Fruit fly (Drosophila melanogaster) whole organism, pupa: Measurements from ENCODE around the gene Gr85a.

ENCODE experiments used
- CG10348 ChIP-seq: fragments of 200-800 bp; sonication (Bioruptor generic); IDR thresholded peaks from 2 replicates; pipeline ENCODE4 v1.3.6; 2022; ENCODE audit warnings: missing biosample characterization, missing genetic modification characterization
- CG12605 ChIP-seq: fragments of 200-800 bp; sonication (Bioruptor generic); IDR thresholded peaks from 2 replicates; pipeline ENCODE4 v1.3.6; 2022; ENCODE audit warnings: missing biosample characterization, missing genetic modification characterization
- CG13204 ChIP-seq: fragments of 200-800 bp; sonication (Bioruptor generic); optimal IDR thresholded peaks from 2 replicates; lab custom pipeline; 2018; ENCODE audit warnings: missing biosample characterization, mild to moderate bottlenecking, missing genetic modification characterization, moderate library complexity
- CG14655 ChIP-seq: fragments of 200-800 bp; sonication (Bioruptor generic); optimal IDR thresholded peaks from 3 replicates; lab custom pipeline; 2017; ENCODE audit warnings: mild to moderate bottlenecking, missing biosample characterization, missing genetic modification reagents, missing genetic modification characterization
- CG15710 ChIP-seq: fragments of 200-800 bp; sonication (Bioruptor generic); optimal IDR thresholded peaks from 2 replicates; lab custom pipeline; 2018; ENCODE audit warnings: missing biosample characterization, mild to moderate bottlenecking, missing genetic modification characterization, moderate library complexity
- CG17806 ChIP-seq: fragments of 200-800 bp; sonication (Bioruptor generic); optimal IDR thresholded peaks from 2 replicates; lab custom pipeline; 2018; ENCODE audit warnings: missing biosample characterization, mild to moderate bottlenecking, missing genetic modification characterization, moderate library complexity
- CG32121 ChIP-seq: fragments of 200-800 bp; sonication (Bioruptor generic); IDR thresholded peaks from 2 replicates; pipeline ENCODE4 v1.3.6; 2022; ENCODE audit warnings: missing biosample characterization, missing genetic modification characterization
- CG34367 ChIP-seq: fragments of 200-800 bp; sonication (Bioruptor generic); optimal IDR thresholded peaks from 2 replicates; lab custom pipeline; 2018; ENCODE audit warnings: missing biosample characterization, mild to moderate bottlenecking, missing genetic modification characterization
- CG4496 ChIP-seq: fragments of 200-800 bp; sonication (Bioruptor generic); IDR thresholded peaks from 3 replicates; pipeline ENCODE4 v1.3.6; 2022; ENCODE audit warnings: missing biosample characterization, missing genetic modification characterization
- CG8159 ChIP-seq: fragments of 200-800 bp; sonication (Bioruptor generic); optimal IDR thresholded peaks from 3 replicates; lab custom pipeline; 2018; ENCODE audit warnings: missing biosample characterization, mild to moderate bottlenecking, missing genetic modification characterization, moderate library complexity
- CG8301 ChIP-seq: fragments of 200-800 bp; sonication (Bioruptor generic); optimal IDR thresholded peaks from 2 replicates; lab custom pipeline; 2018; ENCODE audit warnings: missing biosample characterization, mild to moderate bottlenecking, missing genetic modification characterization
- CG9948 ChIP-seq: fragments of 200-800 bp; sonication (Bioruptor generic); optimal IDR thresholded peaks from 2 replicates; lab custom pipeline; 2018; ENCODE audit warnings: missing biosample characterization, mild to moderate bottlenecking, missing genetic modification characterization, moderate library complexity
- D1 ChIP-seq: fragments of 200-800 bp; sonication (Bioruptor generic); optimal IDR thresholded peaks from 2 replicates; lab custom pipeline; 2018; ENCODE audit warnings: missing biosample characterization, mild to moderate bottlenecking, missing genetic modification characterization, moderate library complexity
- EcR ChIP-seq: fragments of 200-800 bp; sonication (Bioruptor generic); optimal IDR thresholded peaks from 3 replicates; lab custom pipeline; 2019; ENCODE audit warnings: missing biosample characterization, missing genetic modification characterization, mild to moderate bottlenecking, moderate library complexity, missing genetic modification reagents
- Ets98B ChIP-seq: fragments of 200-800 bp; sonication (Bioruptor generic); IDR thresholded peaks from 2 replicates; pipeline ENCODE4 v1.3.6; 2022; ENCODE audit warnings: missing biosample characterization, missing genetic modification characterization
- Pif1A ChIP-seq: fragments of 200-800 bp; sonication (Bioruptor generic); optimal IDR thresholded peaks from 3 replicates; lab custom pipeline; 2016; ENCODE audit warnings: missing biosample characterization, missing genetic modification characterization
- Pif1B ChIP-seq: fragments of 200-800 bp; sonication (Bioruptor generic); optimal IDR thresholded peaks from 3 replicates; lab custom pipeline; 2016; ENCODE audit warnings: missing biosample characterization, missing genetic modification characterization
- Snoo ChIP-seq: fragments of 200-800 bp; sonication (Bioruptor generic); optimal IDR thresholded peaks from 3 replicates; lab custom pipeline; 2017; ENCODE audit warnings: missing biosample characterization, mild to moderate bottlenecking, missing genetic modification characterization, inconsistent platforms
- fd96Ca ChIP-seq: fragments of 200-800 bp; sonication (Bioruptor generic); IDR thresholded peaks from 3 replicates; pipeline ENCODE4 v1.3.6; 2022; ENCODE audit warnings: missing biosample characterization, missing genetic modification characterization
- gl ChIP-seq: fragments of 200-800 bp; sonication (Bioruptor generic); optimal IDR thresholded peaks from 2 replicates; lab custom pipeline; 2018; ENCODE audit warnings: missing biosample characterization, mild to moderate bottlenecking, missing genetic modification characterization
- rn ChIP-seq: fragments of 200-800 bp; sonication (Bioruptor generic); IDR thresholded peaks from 2 replicates; pipeline ENCODE4 v1.3.6; 2022; ENCODE audit warnings: missing biosample characterization, missing genetic modification characterization

The Gr85a gene

DNA sequence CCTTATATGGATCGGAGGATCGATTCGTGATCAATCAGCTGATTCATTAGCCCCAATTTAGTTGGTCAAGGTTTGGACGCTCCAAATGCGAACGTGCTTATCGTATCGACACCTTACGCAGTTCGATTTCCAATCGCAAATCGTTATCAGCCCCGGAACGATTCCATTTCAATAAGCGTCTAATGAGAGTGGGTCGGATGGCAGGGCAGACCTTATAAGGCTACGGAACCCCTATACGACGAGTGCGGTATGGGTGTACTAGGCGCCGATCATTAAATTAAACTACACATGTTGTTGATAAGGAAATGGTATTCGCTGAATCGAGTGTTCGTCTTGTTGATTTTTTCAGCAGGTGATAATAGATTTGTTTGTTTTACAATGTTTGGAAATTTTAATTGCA, 39.2 kb upstream of the Gr85a start:
- TF ChIP-seq D1 (no peak), CG17806 (tag; lab: Kevin White, UChicago) (no peak), CG14655 (GFP tag; lab: Kevin White, UChicago) (no peak), CG9948 (tag; lab: Kevin White, UChicago) (no peak), EcR (no peak)
- TF ChIP-seq, all 21 proteins: peak for 0

DNA sequence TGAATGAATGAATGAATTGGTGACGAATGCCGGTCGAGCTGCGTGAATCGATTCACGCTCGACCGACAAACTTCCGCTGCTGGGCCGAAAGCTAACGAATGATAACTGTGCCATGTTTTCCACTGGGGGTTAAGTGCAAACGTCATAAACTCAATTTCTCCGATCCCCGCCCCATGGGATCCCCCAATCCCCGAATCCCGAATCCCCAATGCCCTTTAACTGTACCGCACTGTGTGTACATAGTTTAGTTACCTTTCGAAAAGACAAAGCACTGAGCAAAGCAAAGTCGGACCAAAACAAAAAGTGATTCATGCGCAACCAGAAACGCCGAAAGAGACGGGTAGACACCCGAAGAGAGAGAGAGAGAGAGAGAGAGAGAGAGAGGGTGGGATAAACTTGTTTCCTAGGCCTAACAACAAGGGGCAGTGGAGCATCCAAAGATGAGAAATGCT, 38.4 kb upstream of the Gr85a start:
- TF ChIP-seq CG8301 (tag; lab: Kevin White, UChicago) (no peak), CG4496 (peak; percentile 27; the same call in 1 of the 3 replicates), EcR (peak; percentile 82), CG14655 (GFP tag; lab: Kevin White, UChicago) (peak; percentile 11)

DNA sequence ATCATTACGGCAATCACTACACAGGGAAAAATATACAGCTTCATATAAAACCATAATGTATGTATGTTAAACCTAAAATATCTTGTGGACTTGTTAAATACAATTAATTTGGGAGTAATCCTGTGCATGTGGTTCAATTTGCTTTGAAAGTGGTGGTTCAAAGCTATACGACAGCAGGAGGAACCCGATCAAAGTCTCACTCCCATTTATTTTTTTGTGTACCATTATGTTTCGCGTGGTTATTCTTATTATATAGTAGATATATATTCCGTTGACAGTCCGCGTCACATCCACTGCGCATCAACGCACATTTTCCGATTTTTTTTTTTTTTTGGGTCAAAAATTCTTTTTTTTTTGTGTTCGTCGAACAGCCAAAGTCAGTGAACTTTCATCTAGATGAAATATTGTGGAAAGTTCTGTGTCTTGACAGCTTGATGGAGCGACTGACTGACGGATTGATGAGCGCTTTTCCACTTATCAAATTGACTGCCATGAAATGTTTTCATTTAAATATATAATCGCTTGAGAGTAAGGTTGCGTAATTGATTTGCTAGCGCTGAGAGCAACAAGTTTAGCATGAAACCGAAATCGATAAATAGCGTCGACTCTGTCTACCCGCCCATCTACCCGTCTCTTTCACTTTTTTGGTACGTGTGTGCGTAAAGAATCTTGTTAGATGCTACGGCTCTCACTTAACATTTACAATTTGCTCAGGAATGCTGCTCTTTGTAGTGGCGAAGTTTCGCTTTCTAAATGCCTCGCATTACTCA, 36.5 kb upstream of the Gr85a start:
- TF ChIP-seq CG12605 (GFP tag; lab: Robert Waterston, UW) = no peak
- TF ChIP-seq rn (GFP tag; lab: Robert Waterston, UW) = no peak
- TF ChIP-seq CG4496 = no peak
- TF ChIP-seq EcR = no peak
- no peak for TF ChIP-seq CG8159 (tag; lab: Kevin White, UChicago)
- no peak for TF ChIP-seq CG8301 (tag; lab: Kevin White, UChicago)
- no peak for TF ChIP-seq CG9948 (tag; lab: Kevin White, UChicago)
- TF ChIP-seq CG34367 (tag; lab: Kevin White, UChicago) = no peak
- TF ChIP-seq CG15710 (tag; lab: Kevin White, UChicago) = no peak
- no peak for TF ChIP-seq Snoo
- TF ChIP-seq Pif1A = no peak
- TF ChIP-seq CG14655 (GFP tag; lab: Kevin White, UChicago) = no peak
- no peak for TF ChIP-seq CG32121
- no peak for TF ChIP-seq CG17806 (tag; lab: Kevin White, UChicago)
- no peak for TF ChIP-seq CG10348 (GFP tag; lab: Robert Waterston, UW)
- no peak for TF ChIP-seq fd96Ca (GFP tag; lab: Robert Waterston, UW)
- no peak for TF ChIP-seq gl (tag; lab: Kevin White, UChicago)
- no peak for TF ChIP-seq Ets98B
- TF ChIP-seq D1 = no peak

DNA sequence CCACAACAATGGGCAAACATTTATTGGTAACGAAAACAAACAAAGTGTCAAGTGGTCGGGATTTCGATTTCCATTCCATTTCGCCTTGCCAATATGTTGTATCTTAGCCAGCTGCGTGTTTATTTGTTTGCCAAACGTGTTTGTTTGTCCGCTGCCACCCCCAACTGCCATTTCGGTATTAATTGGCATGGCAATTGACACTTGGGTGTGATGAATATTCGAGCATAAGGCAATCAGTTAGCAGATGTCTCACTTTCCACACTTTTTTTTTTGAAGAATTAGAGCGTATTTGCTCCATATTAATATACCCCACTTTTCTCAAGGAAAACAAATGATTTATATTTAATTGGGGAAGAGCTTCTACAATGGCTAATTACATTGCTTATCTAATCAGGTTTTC, 34.9 kb upstream of the Gr85a start:
- TF ChIP-seq CG15710 (tag; lab: Kevin White, UChicago) (no peak), CG34367 (tag; lab: Kevin White, UChicago) (no peak), fd96Ca (GFP tag; lab: Robert Waterston, UW) (no peak), CG13204 (no peak), Snoo (no peak), CG4496 (no peak), CG12605 (GFP tag; lab: Robert Waterston, UW) (no peak), CG8159 (tag; lab: Kevin White, UChicago) (no peak), CG14655 (GFP tag; lab: Kevin White, UChicago) (no peak), Ets98B (no peak), gl (tag; lab: Kevin White, UChicago) (no peak), CG32121 (no peak), Pif1B (GFP tag; lab: Kevin White, UChicago) (no peak), D1 (no peak), CG10348 (GFP tag; lab: Robert Waterston, UW) (no peak), rn (GFP tag; lab: Robert Waterston, UW) (no peak)

DNA sequence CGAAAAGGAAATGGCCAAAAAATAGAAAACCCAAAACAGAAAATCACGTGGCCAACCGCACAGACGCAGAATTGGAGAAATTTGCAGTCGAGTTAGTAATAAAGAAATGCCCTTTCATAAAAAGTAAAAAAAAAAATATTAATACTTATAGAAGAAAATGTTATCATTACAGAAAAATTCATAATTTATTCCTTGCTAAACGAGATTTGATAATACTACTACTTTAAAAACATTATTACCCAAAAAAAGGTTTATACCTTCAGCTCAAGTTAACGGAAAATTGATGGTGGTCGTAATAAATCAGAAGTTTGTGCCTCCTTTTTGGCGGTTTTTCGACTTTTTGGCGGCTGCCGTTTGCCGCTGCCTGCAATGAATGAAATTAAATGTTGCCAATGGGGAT, 31.8 kb upstream of the Gr85a start:
- TF ChIP-seq CG17806 (tag; lab: Kevin White, UChicago) (no peak), CG14655 (GFP tag; lab: Kevin White, UChicago) (peak; percentile 48)
- TF ChIP-seq, all 21 proteins: peak for 1

DNA sequence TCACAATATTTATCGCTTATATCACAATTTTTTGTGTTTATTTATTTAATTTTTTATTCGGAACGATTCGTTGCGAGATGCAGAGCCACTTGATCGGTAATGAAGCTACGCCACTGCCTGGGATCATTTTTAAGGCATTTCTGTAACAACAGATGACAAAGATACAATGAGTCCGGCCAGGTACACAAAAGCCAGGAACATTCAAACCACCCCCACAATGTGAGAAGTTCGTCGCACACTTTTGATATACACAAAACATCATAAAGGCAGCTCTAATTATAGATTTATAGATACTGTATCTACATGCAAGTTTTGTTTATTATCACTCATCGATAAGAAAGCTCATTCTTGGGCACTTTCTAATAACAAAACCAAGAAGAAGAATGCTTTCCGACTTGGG, 28.5 kb upstream of the Gr85a start, which contains the start of gene CG31407:
Gene CG31407, minus strand, starts transcription at position 101 of the 400 bp plus-strand sequence.
- no peak for TF ChIP-seq CG14655 (GFP tag; lab: Kevin White, UChicago)
- no peak for TF ChIP-seq CG8301 (tag; lab: Kevin White, UChicago)
- TF ChIP-seq Pif1B (GFP tag; lab: Kevin White, UChicago) = no peak
- TF ChIP-seq CG12605 (GFP tag; lab: Robert Waterston, UW) = no peak
- TF ChIP-seq CG34367 (tag; lab: Kevin White, UChicago) = no peak
- no peak for TF ChIP-seq EcR
- no peak for TF ChIP-seq fd96Ca (GFP tag; lab: Robert Waterston, UW)
- no peak for TF ChIP-seq CG32121
- no peak for TF ChIP-seq Ets98B
- no peak for TF ChIP-seq D1
- no peak for TF ChIP-seq CG8159 (tag; lab: Kevin White, UChicago)
- no peak for TF ChIP-seq CG4496
